Worm (Caenorhabditis elegans) whole organism, L1 larva: ENCODE results near the gene R04B5.11.
"Not testable (repeated sequence)": the region's sequence is repeated elsewhere in the genome, so short reads cannot be mapped to it uniquely, and the experiment has no call there.

Experiments
- C16A3.4 ChIP-seq: fragments of 150-350 bp; optimal IDR thresholded peaks from 2 replicates; lab custom pipeline; 2014; ENCODE audit warnings: missing biosample characterization, missing genetic modification characterization
- C34B4.2 ChIP-seq: sonication (generic microtip); optimal IDR thresholded peaks from 2 replicates; lab custom pipeline; 2017; ENCODE audit warnings: mild to moderate bottlenecking, missing genetic modification characterization, missing compliant biosample characterization
- F16B12.6 ChIP-seq: fragments of 150-350 bp; optimal IDR thresholded peaks from 2 replicates; lab custom pipeline; 2014; ENCODE audit warnings: missing biosample characterization, missing genetic modification characterization
- aly-2 ChIP-seq: fragments of 150-350 bp; optimal IDR thresholded peaks from 2 replicates; lab custom pipeline; 2014; ENCODE audit warnings: missing biosample characterization, missing genetic modification characterization
- blmp-1 ChIP-seq: fragments of 150-350 bp; optimal IDR thresholded peaks from 2 replicates; lab custom pipeline; 2014; ENCODE audit warnings: missing biosample characterization, missing genetic modification characterization
- ceh-8 ChIP-seq: fragments of 200-800 bp; sonication (Bioruptor generic); optimal IDR thresholded peaks from 2 replicates; lab custom pipeline; 2018; ENCODE audit warnings: mild to moderate bottlenecking, missing genetic modification characterization, moderate library complexity, missing compliant biosample characterization
- ces-1 ChIP-seq: fragments of 150-350 bp; optimal IDR thresholded peaks from 2 replicates; lab custom pipeline; 2014; ENCODE audit warnings: missing biosample characterization, missing genetic modification reagents, missing genetic modification characterization
- dpl-1 ChIP-seq, 3 experiments: fragments of 150-350 bp in 2 of 3; sonication (generic microtip) in 1 of 3; optimal IDR thresholded peaks; 2 replicates each; lab custom pipeline; 2014 to 2017; ENCODE audit warnings: missing biosample characterization in 3 of 3, missing genetic modification characterization in 3 of 3, missing genetic modification reagents in 3 of 3
- dsc-1 ChIP-seq: sonication (generic microtip); optimal IDR thresholded peaks from 2 replicates; lab custom pipeline; 2016; ENCODE audit warnings: mild to moderate bottlenecking, missing genetic modification characterization, missing compliant biosample characterization
- efl-1 ChIP-seq, 4 experiments: fragments of 150-350 bp; optimal IDR thresholded peaks in 3 of 4; peaks in 1 of 4; 1 replicate in 1 of 4; 2 replicates in 3 of 4; lab custom pipeline; 2014; ENCODE audit warnings: missing biosample characterization in 2 of 4, missing genetic modification characterization in 2 of 4, missing genetic modification reagents in 2 of 4
- egl-13 ChIP-seq: sonication (generic microtip); optimal IDR thresholded peaks from 2 replicates; lab custom pipeline; 2016; ENCODE audit warnings: missing genotype, missing genetic modification reagents, missing genetic modification characterization, missing compliant biosample characterization
- elt-2 ChIP-seq: sonication (generic microtip); optimal IDR thresholded peaks from 2 replicates; lab custom pipeline; 2016; ENCODE audit warnings: missing genetic modification characterization, mild to moderate bottlenecking, inconsistent platforms, missing compliant biosample characterization, missing genetic modification reagents
- elt-3 ChIP-seq, 6 experiments: fragments of 150-350 bp in 1 of 6; sonication (generic microtip); optimal IDR thresholded peaks; 2 replicates each; lab custom pipeline; 2017 to 2018; ENCODE audit warnings: missing biosample characterization in 6 of 6, missing genetic modification characterization in 6 of 6, inconsistent platforms in 1 of 6
- fkh-4 ChIP-seq: sonication (generic microtip); optimal IDR thresholded peaks from 2 replicates; lab custom pipeline; 2016; ENCODE audit warnings: missing compliant biosample characterization, missing genetic modification characterization, borderline replicate concordance
- fkh-8 ChIP-seq: sonication (generic microtip); optimal IDR thresholded peaks from 2 replicates; lab custom pipeline; 2016; ENCODE audit warnings: mild to moderate bottlenecking, missing genetic modification characterization, missing compliant biosample characterization
- grh-1 ChIP-seq: fragments of 200-800 bp; sonication (Bioruptor generic); IDR thresholded peaks from 2 replicates; pipeline ENCODE4 v1.3.6; 2022; ENCODE audit warnings: missing genetic modification reagents, missing genetic modification characterization, missing compliant biosample characterization
- hlh-4 ChIP-seq: sonication (generic microtip); optimal IDR thresholded peaks from 2 replicates; lab custom pipeline; 2016; ENCODE audit warnings: mild to moderate bottlenecking, missing genetic modification characterization, missing compliant biosample characterization
- irx-1 ChIP-seq: sonication (generic microtip); optimal IDR thresholded peaks from 2 replicates; lab custom pipeline; 2016; ENCODE audit warnings: missing genetic modification characterization, missing compliant biosample characterization
- isw-1 ChIP-seq: fragments of 200-800 bp; sonication (Bioruptor generic); IDR thresholded peaks from 2 replicates; pipeline ENCODE4 v1.3.6; 2022; ENCODE audit warnings: missing genetic modification characterization, missing compliant biosample characterization
- lin-13 ChIP-seq: fragments of 150-350 bp; optimal IDR thresholded peaks from 2 replicates; lab custom pipeline; 2014; ENCODE audit warnings: missing biosample characterization, missing genetic modification reagents, missing genetic modification characterization
- lin-35 ChIP-seq, 2 experiments: fragments of 150-350 bp; optimal IDR thresholded peaks; 2 replicates each; lab custom pipeline; 2014; ENCODE audit warnings: missing biosample characterization in 2 of 2, missing genetic modification characterization in 2 of 2, missing genetic modification reagents in 2 of 2
- lin-39 ChIP-seq: fragments of 150-350 bp; optimal IDR thresholded peaks from 2 replicates; lab custom pipeline; 2014; ENCODE audit warnings: missing biosample characterization, missing genetic modification reagents, missing genetic modification characterization
- mab-9 ChIP-seq: fragments of 200-800 bp; sonication (Bioruptor generic); IDR thresholded peaks from 2 replicates; pipeline ENCODE4 v1.3.6; 2022; ENCODE audit warnings: missing genetic modification reagents, missing genetic modification characterization, missing compliant biosample characterization
- mdl-1 ChIP-seq, 2 experiments: fragments of 150-350 bp; optimal IDR thresholded peaks; 2 replicates each; lab custom pipeline; 2014 to 2017; ENCODE audit warnings: missing biosample characterization in 2 of 2, missing genetic modification characterization in 2 of 2, inconsistent platforms in 1 of 2
- mep-1 ChIP-seq: fragments of 150-350 bp; optimal IDR thresholded peaks from 2 replicates; lab custom pipeline; 2014; ENCODE audit warnings: missing biosample characterization, missing genetic modification characterization
- nhr-19 ChIP-seq: fragments of 200-800 bp; sonication (Bioruptor generic); conservative IDR thresholded peaks from 2 replicates; pipeline ENCODE4 v1.3.6; 2022; ENCODE audit warnings: missing genetic modification characterization, missing compliant biosample characterization
- nhr-47 ChIP-seq: sonication (generic microtip); optimal IDR thresholded peaks from 2 replicates; lab custom pipeline; 2016; ENCODE audit warnings: mild to moderate bottlenecking, missing genetic modification characterization, moderate library complexity, missing compliant biosample characterization
- nhr-77 ChIP-seq: fragments of 150-350 bp; optimal IDR thresholded peaks from 2 replicates; lab custom pipeline; 2014; ENCODE audit warnings: missing biosample characterization, missing genetic modification characterization
- nhr-90 ChIP-seq: sonication (generic microtip); optimal IDR thresholded peaks from 2 replicates; lab custom pipeline; 2016; ENCODE audit warnings: mild to moderate bottlenecking, missing genetic modification characterization, missing compliant biosample characterization; ENCODE audit not compliant: poor library complexity
- pax-3 ChIP-seq: fragments of 200-800 bp; sonication (Bioruptor generic); optimal IDR thresholded peaks from 2 replicates; lab custom pipeline; 2018; ENCODE audit warnings: mild to moderate bottlenecking, missing genetic modification characterization, moderate library complexity, missing compliant biosample characterization
- rnt-1 ChIP-seq: sonication (generic microtip); optimal IDR thresholded peaks from 2 replicates; lab custom pipeline; 2016; ENCODE audit warnings: mild to moderate bottlenecking, missing genetic modification characterization, moderate library complexity, missing compliant biosample characterization
- snu-23 ChIP-seq: sonication (generic microtip); optimal IDR thresholded peaks from 2 replicates; lab custom pipeline; 2016; ENCODE audit warnings: missing genetic modification characterization, missing compliant biosample characterization
- sox-4 ChIP-seq: sonication (generic microtip); optimal IDR thresholded peaks from 2 replicates; lab custom pipeline; 2016; ENCODE audit warnings: missing genetic modification characterization, missing compliant biosample characterization
- sptf-1 ChIP-seq: fragments of 150-350 bp; optimal IDR thresholded peaks from 2 replicates; lab custom pipeline; 2014; ENCODE audit warnings: missing biosample characterization, missing genetic modification characterization
- tbx-2 ChIP-seq: sonication (generic microtip); optimal IDR thresholded peaks from 2 replicates; lab custom pipeline; 2016; ENCODE audit warnings: missing genetic modification characterization, missing compliant biosample characterization
- tlp-1 ChIP-seq: fragments of 150-350 bp; optimal IDR thresholded peaks from 2 replicates; lab custom pipeline; 2014; ENCODE audit warnings: missing biosample characterization, missing genetic modification characterization
- unc-130 ChIP-seq: fragments of 150-350 bp; optimal IDR thresholded peaks from 2 replicates; lab custom pipeline; 2017; ENCODE audit warnings: missing biosample characterization, missing genetic modification characterization, inconsistent platforms
- unc-86 ChIP-seq: sonication (generic microtip); optimal IDR thresholded peaks from 2 replicates; lab custom pipeline; 2016; ENCODE audit warnings: missing genetic modification characterization, missing compliant biosample characterization
- xbp-1 ChIP-seq: sonication (generic microtip); optimal IDR thresholded peaks from 2 replicates; lab custom pipeline; 2016; ENCODE audit warnings: missing genetic modification characterization, missing compliant biosample characterization

The R04B5.11 gene

DNA sequence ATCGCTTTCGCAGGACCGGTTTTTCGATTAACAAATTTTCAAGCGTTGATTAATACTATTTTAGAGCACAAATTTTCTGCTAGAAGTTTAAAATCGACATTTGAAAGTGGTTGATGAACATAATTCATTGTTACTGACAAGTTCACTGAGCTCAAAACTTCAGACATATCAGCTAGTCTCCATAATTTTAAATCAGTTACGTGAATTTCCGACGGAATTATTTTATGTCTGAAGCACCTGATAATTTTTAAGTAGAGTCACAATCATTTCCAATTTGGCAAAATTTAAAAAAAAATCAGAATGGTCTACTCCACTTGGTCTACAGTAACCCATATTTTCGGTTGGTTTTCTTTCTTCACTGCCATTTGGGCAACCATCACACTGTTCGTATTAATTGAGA is 39.2 kb downstream of the R04B5.11 start, which contains the start of gene str-118:
Gene str-118 (plus strand): TSS at position 301 of the 400 bp plus-strand sequence.
- TF ChIP-seq hlh-4 (tag; lab: Kevin White, UChicago) (no peak), nhr-19 (GFP tag; lab: Robert Waterston, UW) (no peak), nhr-77 (no peak), fkh-4 (no peak), C16A3.4 (tag; lab: Kevin White, UChicago) (no peak), mep-1 (tag; lab: Kevin White, UChicago) (no peak), lin-35 (GFP tag; optimal IDR thresholded peaks at IDR 0.05; lab: Kevin White, UChicago) (no peak), tlp-1 (tag; lab: Kevin White, UChicago) (no peak), ces-1 (no peak), rnt-1 (tag; lab: Kevin White, UChicago) (no peak), nhr-47 (tag; lab: Kevin White, UChicago) (no peak), unc-130 (tag; lab: Kevin White, UChicago) (no peak), egl-13 (tag; lab: Kevin White, UChicago) (no peak), aly-2 (tag; lab: Kevin White, UChicago) (no peak), pax-3 (no peak), dsc-1 (no peak), blmp-1 (tag; lab: Kevin White, UChicago) (no peak), elt-3 (tag; optimal IDR thresholded peaks at IDR 0.05; lab: Kevin White, UChicago) (no peak), lin-39 (tag; lab: Kevin White, UChicago) (no peak)
- TF ChIP-seq, all 84 proteins: peak for 0

DNA sequence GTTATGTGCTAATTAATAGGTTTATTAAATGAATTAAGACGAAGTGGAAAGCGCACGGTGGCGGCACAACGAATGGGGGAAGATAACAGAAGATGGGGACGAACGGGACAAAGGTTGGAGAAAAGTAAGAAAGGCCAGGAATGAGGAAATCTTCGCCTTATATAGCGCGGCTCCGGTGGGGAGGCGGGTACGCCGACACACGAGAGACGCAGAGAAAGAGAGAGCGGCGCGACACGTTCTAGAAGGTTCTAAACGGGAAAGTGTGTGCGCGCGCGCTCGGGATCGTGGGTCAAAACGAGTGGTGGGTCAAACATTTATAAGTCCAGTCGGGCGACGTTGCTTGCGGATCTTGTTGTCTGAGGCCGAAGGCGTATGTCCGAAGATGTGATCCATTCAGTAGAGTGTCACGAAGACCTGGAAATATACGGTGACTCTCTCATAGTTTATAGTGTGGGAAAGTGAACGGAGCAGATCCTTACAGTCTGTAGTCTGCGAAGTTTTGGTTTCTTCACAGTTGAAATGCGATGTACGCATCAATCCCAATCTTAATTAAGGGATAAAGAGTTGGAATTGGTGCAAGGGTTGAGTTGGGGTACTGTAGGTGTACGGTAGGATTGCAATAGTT is 41.7 kb downstream of the R04B5.11 start:
- TF ChIP-seq nhr-19 (GFP tag; lab: Robert Waterston, UW) = peak; percentile 42
- not testable (repeated sequence) for TF ChIP-seq efl-1 (optimal IDR thresholded peaks at IDR 0.05; lab: Kevin White, UChicago)
- TF ChIP-seq efl-1 (GFP tag; optimal IDR thresholded peaks at IDR 0.05 in 1 of 2; lab: Kevin White, UChicago) = peak in 1 of 2 experiments; percentile 78
- peak; percentile 74 for TF ChIP-seq grh-1 (GFP tag; lab: Robert Waterston, UW)
- peak; percentile 12; the same call in 1 of the 2 replicates for TF ChIP-seq isw-1 (GFP tag; lab: Robert Waterston, UW)
- TF ChIP-seq, all 84 proteins: peak for 4; not testable (repeated sequence) for 80

DNA sequence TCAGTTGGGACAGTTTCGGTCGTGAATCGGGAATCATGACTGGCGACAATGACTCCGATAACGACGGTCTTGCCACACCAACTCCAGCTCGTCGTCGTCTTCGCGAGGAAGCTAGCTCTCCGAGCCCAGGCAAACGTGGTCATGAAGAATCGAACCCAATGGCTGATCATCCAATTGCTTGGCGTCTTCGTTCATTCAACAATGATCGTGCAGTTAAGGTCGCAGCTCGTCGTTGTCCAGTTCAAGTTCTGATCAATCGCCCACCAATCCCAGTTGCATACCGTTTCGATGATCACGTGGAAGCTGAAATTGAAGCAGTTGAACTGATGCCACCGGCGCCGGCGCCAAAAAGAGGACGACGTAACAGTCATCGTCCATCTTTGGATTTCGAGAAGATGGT is 43.9 kb downstream of the R04B5.11 start:
- TF ChIP-seq C34B4.2 (tag; lab: Kevin White, UChicago) = no peak
- TF ChIP-seq snu-23 (GFP tag; lab: Kevin White, UChicago) = no peak
- no peak for TF ChIP-seq lin-13 (GFP tag; lab: Kevin White, UChicago)
- no peak for TF ChIP-seq mab-9 (GFP tag; lab: Robert Waterston, UW)
- TF ChIP-seq nhr-77 = no peak
- no peak for TF ChIP-seq unc-86 (tag; lab: Kevin White, UChicago)
- TF ChIP-seq dpl-1 (GFP tag; optimal IDR thresholded peaks at IDR 0.05; lab: Kevin White, UChicago) = no peak
- no peak for TF ChIP-seq irx-1 (tag; lab: Kevin White, UChicago)
- TF ChIP-seq ceh-8 = no peak
- TF ChIP-seq sox-4 (tag; lab: Kevin White, UChicago) = no peak
- TF ChIP-seq tbx-2 (tag; lab: Kevin White, UChicago) = no peak
- TF ChIP-seq F16B12.6 = no peak
- TF ChIP-seq sptf-1 (tag; lab: Kevin White, UChicago) = no peak
- no peak for TF ChIP-seq mdl-1 (tag; optimal IDR thresholded peaks at IDR 0.05; lab: Kevin White, UChicago)
- TF ChIP-seq xbp-1 (tag; lab: Kevin White, UChicago) = no peak
- no peak for TF ChIP-seq nhr-90
- no peak for TF ChIP-seq ces-1
- TF ChIP-seq elt-2 (tag; lab: Kevin White, UChicago) = no peak
- no peak for TF ChIP-seq fkh-8 (tag; lab: Kevin White, UChicago)
- TF ChIP-seq blmp-1 (tag; lab: Kevin White, UChicago) = no peak
